Fruit fly (Drosophila melanogaster): ENCODE data around the gene CG43438.

CG43438 gene

DNA sequence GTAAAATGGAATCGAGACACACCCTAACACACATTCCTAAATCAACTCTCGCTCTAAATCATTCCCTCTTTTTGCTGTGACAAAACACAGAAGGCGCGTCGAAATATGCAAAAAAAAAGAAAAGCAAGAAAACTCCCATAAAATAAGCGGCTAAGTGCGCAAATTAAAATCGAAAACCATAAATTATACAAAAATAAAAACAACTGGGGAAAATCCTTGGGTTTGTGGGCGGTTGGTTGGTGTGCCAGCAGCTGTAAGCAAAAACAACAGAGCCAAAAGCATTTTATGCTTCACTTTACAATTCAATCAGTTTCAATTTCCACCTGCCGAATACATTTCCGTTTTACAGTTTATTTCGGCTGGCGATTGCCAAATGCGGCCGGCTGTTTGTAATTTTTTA is at the start of gene CG43438:
CG43438 (plus strand) TSS at position 301 of the 400 bp plus-strand sequence.
- TF ChIP-seq N (GFP tag; optimal IDR thresholded peaks at IDR 0.05) = no peak
- no peak for TF ChIP-seq Hr78 (GFP tag; optimal IDR thresholded peaks at IDR 0.05)
- no peak for TF ChIP-seq pan (optimal IDR thresholded peaks at IDR 0.05)
- no peak for TF ChIP-seq Rel (GFP tag; optimal IDR thresholded peaks at IDR 0.05)
- TF ChIP-seq Rel (tag; optimal IDR thresholded peaks at IDR 0.05) = no peak
- TF ChIP-seq foxo (GFP tag; optimal IDR thresholded peaks at IDR 0.05) = no peak
- no peak for TF ChIP-seq sv (GFP tag; optimal IDR thresholded peaks at IDR 0.05)
- TF ChIP-seq OdsH (GFP tag; optimal IDR thresholded peaks at IDR 0.05) = no peak

DNA sequence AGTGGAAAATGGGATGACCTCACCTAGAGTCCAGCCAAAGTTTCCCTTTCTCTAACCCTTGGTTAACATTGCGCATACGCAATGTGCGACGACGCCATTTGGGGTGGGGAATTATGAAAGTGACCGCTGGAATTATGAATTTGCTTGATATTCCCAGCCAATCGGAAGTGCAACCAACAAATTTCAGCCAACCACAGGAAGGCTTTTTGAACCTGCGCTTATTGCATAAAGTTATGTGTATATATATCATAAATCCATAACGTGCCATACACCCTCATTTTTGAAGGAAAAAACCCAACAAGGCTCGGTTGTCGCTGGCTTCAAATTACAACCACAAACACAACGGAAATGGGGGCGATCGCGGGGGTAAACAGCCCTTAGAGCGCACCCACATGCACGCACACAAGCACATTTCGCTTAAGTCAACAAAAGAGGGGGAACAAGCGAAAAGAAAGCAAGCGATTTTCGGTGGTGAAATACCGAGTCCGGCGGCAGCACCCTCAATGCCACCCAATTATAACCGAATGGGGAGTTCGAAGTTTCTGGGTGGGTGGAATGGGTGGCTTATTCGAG is 47.4 kb upstream of the CG43438 start:
- TF ChIP-seq woc (GFP tag; optimal IDR thresholded peaks at IDR 0.05) = no peak
- no peak for TF ChIP-seq Dfd (GFP tag; optimal IDR thresholded peaks at IDR 0.05)
- no peak for TF ChIP-seq Rel (GFP tag; optimal IDR thresholded peaks at IDR 0.05)
- no peak for TF ChIP-seq Rel (tag; optimal IDR thresholded peaks at IDR 0.05)
- no peak for TF ChIP-seq CG9705 (GFP tag; optimal IDR thresholded peaks at IDR 0.05)
- no peak for TF ChIP-seq foxo (GFP tag; optimal IDR thresholded peaks at IDR 0.05)
- no peak for TF ChIP-seq pan (optimal IDR thresholded peaks at IDR 0.05)
- no peak for TF ChIP-seq N (GFP tag; optimal IDR thresholded peaks at IDR 0.05)

DNA sequence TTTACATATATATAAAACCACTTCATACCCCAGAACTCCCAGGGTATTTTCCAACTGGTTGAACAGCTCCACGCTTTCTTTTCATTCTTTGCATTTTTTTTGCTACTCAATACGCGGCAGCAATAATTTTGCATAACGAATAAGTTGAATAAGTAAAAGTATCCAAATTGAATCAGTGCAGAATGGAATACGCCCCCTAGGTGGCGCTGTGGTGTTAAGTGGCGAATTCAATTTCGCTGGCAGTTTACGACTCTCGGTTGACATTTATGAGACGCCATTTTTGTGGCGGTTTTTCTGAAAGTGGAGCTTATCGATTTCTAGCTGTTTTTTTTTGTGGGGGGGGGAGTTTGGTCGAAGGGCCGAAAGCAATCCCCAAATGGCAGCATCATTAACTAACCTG is 42.0 kb upstream of the CG43438 start:
- TF ChIP-seq fru (GFP tag; optimal IDR thresholded peaks at IDR 0.05) (no peak), brk (GFP tag; optimal IDR thresholded peaks at IDR 0.05) (no peak), br (GFP tag; optimal IDR thresholded peaks at IDR 0.05) (no peak), sage (GFP tag; optimal IDR thresholded peaks at IDR 0.05) (no peak), Abd-B (GFP tag; optimal IDR thresholded peaks at IDR 0.05) (no peak), tai (GFP tag; optimal IDR thresholded peaks at IDR 0.05) (no peak), Sp1 (GFP tag; optimal IDR thresholded peaks at IDR 0.05) (no peak), GATAd (GFP tag; optimal IDR thresholded peaks at IDR 0.05) (no peak), Hr83 (GFP tag; optimal IDR thresholded peaks at IDR 0.05; ENCODE audit: poor library complexity, severe bottlenecking) (no peak), HLH106 (tag; optimal IDR thresholded peaks at IDR 0.05) (no peak)

- peak; percentile 8 for TF ChIP-seq br (GFP tag; optimal IDR thresholded peaks at IDR 0.05)
- peak; percentile 24 for TF ChIP-seq psq (GFP tag; optimal IDR thresholded peaks at IDR 0.05)
- no peak for TF ChIP-seq CG32264 (GFP tag; optimal IDR thresholded peaks at IDR 0.05)
- TF ChIP-seq Hr78 (GFP tag; optimal IDR thresholded peaks at IDR 0.05) = no peak
- TF ChIP-seq Dif (GFP tag; optimal IDR thresholded peaks at IDR 0.05; ENCODE audit: partially characterized antibody) = no peak
- TF ChIP-seq fru (GFP tag; optimal IDR thresholded peaks at IDR 0.05) = peak; percentile 42
- TF ChIP-seq foxo (GFP tag; optimal IDR thresholded peaks at IDR 0.05) = peak in 1 of 2 experiments; percentile 71
- TF ChIP-seq lola (GFP tag; optimal IDR thresholded peaks at IDR 0.05) = no peak
- peak; percentile 33 for TF ChIP-seq OdsH (GFP tag; optimal IDR thresholded peaks at IDR 0.05)
- no peak for TF ChIP-seq GATAd (GFP tag; optimal IDR thresholded peaks at IDR 0.05)
- TF ChIP-seq N (GFP tag; optimal IDR thresholded peaks at IDR 0.05) = no peak
- TF ChIP-seq Jra (GFP tag; optimal IDR thresholded peaks at IDR 0.05) = no peak
- TF ChIP-seq h (GFP tag; optimal IDR thresholded peaks at IDR 0.05) = peak; percentile 34
- peak; percentile 43 for TF ChIP-seq sv (GFP tag; optimal IDR thresholded peaks at IDR 0.05)
- no peak for TF ChIP-seq brk (GFP tag; optimal IDR thresholded peaks at IDR 0.05)
- TF ChIP-seq Vsx2 (GFP tag; optimal IDR thresholded peaks at IDR 0.05; ENCODE audit: partially characterized antibody) = no peak
- TF ChIP-seq HLH106 (tag; optimal IDR thresholded peaks at IDR 0.05) = peak; percentile 38
- no peak for TF ChIP-seq CG9705 (GFP tag; optimal IDR thresholded peaks at IDR 0.05)
- TF ChIP-seq Hnf4 (GFP tag; optimal IDR thresholded peaks at IDR 0.05) = no peak
- TF ChIP-seq tai (GFP tag; optimal IDR thresholded peaks at IDR 0.05) = peak; percentile 67
- TF ChIP-seq rgr (GFP tag; optimal IDR thresholded peaks at IDR 0.05) = peak; percentile 66
- no peak for TF ChIP-seq Hr83 (GFP tag; optimal IDR thresholded peaks at IDR 0.05; ENCODE audit: poor library complexity, severe bottlenecking)
- no peak for TF ChIP-seq woc (GFP tag; optimal IDR thresholded peaks at IDR 0.05)
- no peak for TF ChIP-seq Myc (optimal IDR thresholded peaks at IDR 0.05)
- peak; percentile 59 for TF ChIP-seq ey (GFP tag; optimal IDR thresholded peaks at IDR 0.05)
Observed at dm6 chr2L:11498839-11499238, 37.1 kb upstream of the CG43438 start, which contains the start of gene Cog8. TSS of gene Cog8 (minus strand) at chr2L:11498948.

DNA sequence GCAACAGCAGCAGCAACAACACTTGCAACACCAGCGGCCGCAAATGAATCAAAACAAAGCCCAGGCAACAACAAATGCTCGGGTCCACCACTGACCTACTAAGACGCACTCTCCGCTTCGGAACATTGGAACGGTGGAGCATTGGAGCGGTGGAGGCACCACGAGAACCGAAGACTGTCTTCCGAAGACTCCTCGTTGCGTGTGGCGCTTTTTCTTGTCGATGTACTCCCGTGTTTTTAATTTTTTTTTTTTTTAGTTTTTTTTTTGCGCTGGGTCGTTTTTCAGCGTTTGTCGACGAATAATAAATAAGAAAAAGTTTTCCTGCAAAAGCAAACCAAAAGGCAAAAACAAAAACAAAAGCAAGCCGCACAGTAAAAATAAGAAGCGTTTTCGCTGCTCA is 35.3 kb upstream of the CG43438 start:
- TF ChIP-seq woc (GFP tag; optimal IDR thresholded peaks at IDR 0.05) (no peak), Dfd (GFP tag; optimal IDR thresholded peaks at IDR 0.05) (peak; percentile 7)

Measured in whole organism, wandering third instar larva.